Fruit fly (Drosophila melanogaster): ENCODE results near the gene CG14453.

The CG14453 gene

dm6 chr3L:22742945-22743582 is 49.2 kb downstream of the CG14453 start:
- TF ChIP-seq cic (GFP tag; optimal IDR thresholded peaks at IDR 0.05) (no peak), tj (GFP tag; optimal IDR thresholded peaks at IDR 0.05) (peak; percentile 91)

Data from whole organism, adult.